Worm (Caenorhabditis elegans) whole organism, late embryonic: ENCODE data around the gene Y56A3A.16.

Experiments used
- C08G9.2 ChIP-seq: sonication (generic microtip); optimal IDR thresholded peaks from 2 replicates; lab custom pipeline; 2016; ENCODE audit warnings: mild to moderate bottlenecking, missing genetic modification characterization, moderate library complexity, missing compliant biosample characterization
- C38D4.7 ChIP-seq: fragments of 200-800 bp; sonication (Bioruptor generic); optimal IDR thresholded peaks from 2 replicates; lab custom pipeline; 2018; ENCODE audit warnings: mild to moderate bottlenecking, missing genetic modification characterization, moderate library complexity, missing compliant biosample characterization
- K02D7.2 ChIP-seq: sonication (generic microtip); optimal IDR thresholded peaks from 2 replicates; lab custom pipeline; 2017; ENCODE audit warnings: mild to moderate bottlenecking, missing genetic modification characterization, missing compliant biosample characterization
- K09A11.1 ChIP-seq: sonication (generic microtip); optimal IDR thresholded peaks from 2 replicates; lab custom pipeline; 2017; ENCODE audit warnings: antibody characterized with exemption, mild to moderate bottlenecking, missing genetic modification characterization, missing compliant biosample characterization; ENCODE audit not compliant: insufficient read depth
- T23F11.4 ChIP-seq: fragments of 200-800 bp; sonication (Bioruptor generic); optimal IDR thresholded peaks from 2 replicates; lab custom pipeline; 2018; ENCODE audit warnings: mild to moderate bottlenecking, missing genetic modification characterization, missing compliant biosample characterization
- ama-1 ChIP-seq: fragments of 150-350 bp; optimal IDR thresholded peaks from 2 replicates; lab custom pipeline; 2014
- ceh-14 ChIP-seq: sonication (generic microtip); optimal IDR thresholded peaks from 2 replicates; lab custom pipeline; 2016; ENCODE audit warnings: missing genotype, missing genetic modification characterization, missing compliant biosample characterization
- ceh-18 ChIP-seq: sonication (generic microtip); optimal IDR thresholded peaks from 2 replicates; lab custom pipeline; 2016; ENCODE audit warnings: missing genetic modification characterization, missing compliant biosample characterization
- ceh-19 ChIP-seq: fragments of 200-800 bp; sonication (Bioruptor generic); optimal IDR thresholded peaks from 2 replicates; lab custom pipeline; 2018; ENCODE audit warnings: mild to moderate bottlenecking, missing genetic modification characterization, missing compliant biosample characterization
- ceh-2 ChIP-seq: sonication (generic microtip); optimal IDR thresholded peaks from 2 replicates; lab custom pipeline; 2016; ENCODE audit warnings: missing genotype, missing genetic modification characterization, missing compliant biosample characterization
- ceh-22 ChIP-seq: sonication (generic microtip); optimal IDR thresholded peaks from 2 replicates; lab custom pipeline; 2017; ENCODE audit warnings: missing biosample characterization, missing genetic modification characterization
- ceh-24 ChIP-seq: sonication (generic microtip); optimal IDR thresholded peaks from 2 replicates; lab custom pipeline; 2016; ENCODE audit warnings: mild to moderate bottlenecking, missing genetic modification characterization, missing compliant biosample characterization
- ceh-30 ChIP-seq: fragments of 150-350 bp; optimal IDR thresholded peaks from 2 replicates; lab custom pipeline; 2014; ENCODE audit warnings: missing biosample characterization, missing genetic modification characterization
- ceh-34 ChIP-seq: sonication (generic microtip); optimal IDR thresholded peaks from 2 replicates; lab custom pipeline; 2016; ENCODE audit warnings: mild to moderate bottlenecking, missing genetic modification characterization, missing compliant biosample characterization
- ceh-45 ChIP-seq: fragments of 200-800 bp; sonication (Bioruptor generic); IDR thresholded peaks from 2 replicates; pipeline ENCODE4 v1.3.6; 2022; ENCODE audit warnings: missing genetic modification reagents, missing genetic modification characterization, missing compliant biosample characterization
- ceh-6 ChIP-seq: fragments of 200-800 bp; sonication (Bioruptor generic); optimal IDR thresholded peaks from 2 replicates; lab custom pipeline; 2018; ENCODE audit warnings: mild to moderate bottlenecking, missing genetic modification characterization, missing compliant biosample characterization
- ceh-9 ChIP-seq: sonication (generic microtip); optimal IDR thresholded peaks from 2 replicates; lab custom pipeline; 2016; ENCODE audit warnings: mild to moderate bottlenecking, missing genetic modification characterization, inconsistent platforms, missing compliant biosample characterization
- che-1 ChIP-seq: sonication (generic microtip); optimal IDR thresholded peaks from 2 replicates; lab custom pipeline; 2016; ENCODE audit warnings: mild to moderate bottlenecking, missing genetic modification characterization, missing compliant biosample characterization
- dve-1 ChIP-seq: sonication (generic microtip); optimal IDR thresholded peaks from 2 replicates; lab custom pipeline; 2017; ENCODE audit warnings: antibody characterized with exemption, mild to moderate bottlenecking, missing genetic modification characterization, missing compliant biosample characterization
- ets-4 ChIP-seq: sonication (generic microtip); optimal IDR thresholded peaks from 2 replicates; lab custom pipeline; 2016; ENCODE audit warnings: missing genetic modification characterization, missing compliant biosample characterization
- fax-1 ChIP-seq: sonication (generic microtip); optimal IDR thresholded peaks from 2 replicates; lab custom pipeline; 2016; ENCODE audit warnings: missing genotype, missing genetic modification characterization, missing compliant biosample characterization
- gmeb-2 ChIP-seq: sonication (generic microtip); optimal IDR thresholded peaks from 2 replicates; lab custom pipeline; 2016; ENCODE audit warnings: missing genetic modification characterization, inconsistent platforms, missing compliant biosample characterization
- hlh-13 ChIP-seq: fragments of 200-800 bp; sonication (Bioruptor generic); optimal IDR thresholded peaks from 2 replicates; lab custom pipeline; 2018; ENCODE audit warnings: mild to moderate bottlenecking, missing genetic modification characterization, missing compliant biosample characterization
- lim-6 ChIP-seq: sonication (generic microtip); optimal IDR thresholded peaks from 2 replicates; lab custom pipeline; 2016; ENCODE audit warnings: missing genetic modification characterization, missing compliant biosample characterization
- mec-3 ChIP-seq: sonication (generic microtip); optimal IDR thresholded peaks from 2 replicates; lab custom pipeline; 2016; ENCODE audit warnings: borderline replicate concordance, missing genetic modification characterization, missing compliant biosample characterization
- nfya-1 ChIP-seq: sonication (generic microtip); optimal IDR thresholded peaks from 2 replicates; lab custom pipeline; 2017; ENCODE audit warnings: missing genetic modification characterization, mild to moderate bottlenecking, missing compliant biosample characterization, antibody characterized with exemption, moderate library complexity
- nhr-11 ChIP-seq: fragments of 150-350 bp; optimal IDR thresholded peaks from 2 replicates; lab custom pipeline; 2014; ENCODE audit warnings: missing biosample characterization, missing genetic modification characterization
- nhr-232 ChIP-seq: sonication (generic microtip); optimal IDR thresholded peaks from 2 replicates; lab custom pipeline; 2016; ENCODE audit warnings: missing genetic modification characterization, missing compliant biosample characterization
- npax-4 ChIP-seq: sonication (generic microtip); optimal IDR thresholded peaks from 2 replicates; lab custom pipeline; 2016; ENCODE audit warnings: missing genetic modification characterization, missing compliant biosample characterization
- odd-2 ChIP-seq: sonication (generic microtip); optimal IDR thresholded peaks from 2 replicates; lab custom pipeline; 2017; ENCODE audit warnings: antibody characterized with exemption, mild to moderate bottlenecking, missing genetic modification characterization, missing compliant biosample characterization
- pat-9 ChIP-seq: fragments of 200-800 bp; sonication (Bioruptor generic); optimal IDR thresholded peaks from 2 replicates; lab custom pipeline; 2018; ENCODE audit warnings: mild to moderate bottlenecking, missing genetic modification characterization, moderate library complexity, missing compliant biosample characterization
- pha-4 ChIP-seq: fragments of 150-350 bp; optimal IDR thresholded peaks from 2 replicates; lab custom pipeline; 2018; ENCODE audit warnings: missing biosample characterization, missing genetic modification reagents, missing genetic modification characterization
- pqm-1 ChIP-seq: sonication (generic microtip); optimal IDR thresholded peaks from 2 replicates; lab custom pipeline; 2016; ENCODE audit warnings: missing genetic modification characterization, missing compliant biosample characterization
- pros-1 ChIP-seq: fragments of 150-350 bp; optimal IDR thresholded peaks from 2 replicates; lab custom pipeline; 2014; ENCODE audit warnings: missing biosample characterization, missing genetic modification reagents, missing genetic modification characterization
- sdc-2 ChIP-seq: sonication (generic microtip); optimal IDR thresholded peaks from 2 replicates; lab custom pipeline; 2016; ENCODE audit warnings: missing genotype, missing genetic modification characterization, missing compliant biosample characterization
- sox-2 ChIP-seq: fragments of 200-800 bp; sonication (Bioruptor generic); IDR thresholded peaks from 2 replicates; pipeline ENCODE4 v1.3.6; 2022; ENCODE audit warnings: missing genetic modification reagents, missing genetic modification characterization, missing compliant biosample characterization
- sox-4 ChIP-seq: sonication (generic microtip); optimal IDR thresholded peaks from 2 replicates; lab custom pipeline; 2017; ENCODE audit warnings: mild to moderate bottlenecking, missing genetic modification characterization, inconsistent platforms, missing compliant biosample characterization
- syd-9 ChIP-seq: sonication (generic microtip); optimal IDR thresholded peaks from 2 replicates; lab custom pipeline; 2016; ENCODE audit warnings: mild to moderate bottlenecking, missing genetic modification characterization, moderate library complexity, missing compliant biosample characterization
- tbx-2 ChIP-seq: sonication (generic microtip); optimal IDR thresholded peaks from 2 replicates; lab custom pipeline; 2016; ENCODE audit warnings: missing genetic modification characterization, missing compliant biosample characterization
- tbx-7 ChIP-seq: sonication (generic microtip); optimal IDR thresholded peaks from 2 replicates; lab custom pipeline; 2016; ENCODE audit warnings: missing genotype, missing genetic modification characterization, missing compliant biosample characterization
- ttx-3 ChIP-seq: sonication (generic microtip); optimal IDR thresholded peaks from 2 replicates; lab custom pipeline; 2016; ENCODE audit warnings: missing genetic modification reagents, missing genetic modification characterization, missing compliant biosample characterization
- unc-42 ChIP-seq: sonication (generic microtip); optimal IDR thresholded peaks from 2 replicates; lab custom pipeline; 2016; ENCODE audit warnings: missing genotype, missing genetic modification characterization, missing compliant biosample characterization
- unc-55 ChIP-seq: sonication (generic microtip); optimal IDR thresholded peaks from 2 replicates; lab custom pipeline; 2017; ENCODE audit warnings: missing biosample characterization, missing genetic modification reagents, missing genetic modification characterization
- zip-5 ChIP-seq: sonication (generic microtip); optimal IDR thresholded peaks from 2 replicates; lab custom pipeline; 2016; ENCODE audit warnings: missing genetic modification characterization, missing compliant biosample characterization

Gene Y56A3A.16

DNA sequence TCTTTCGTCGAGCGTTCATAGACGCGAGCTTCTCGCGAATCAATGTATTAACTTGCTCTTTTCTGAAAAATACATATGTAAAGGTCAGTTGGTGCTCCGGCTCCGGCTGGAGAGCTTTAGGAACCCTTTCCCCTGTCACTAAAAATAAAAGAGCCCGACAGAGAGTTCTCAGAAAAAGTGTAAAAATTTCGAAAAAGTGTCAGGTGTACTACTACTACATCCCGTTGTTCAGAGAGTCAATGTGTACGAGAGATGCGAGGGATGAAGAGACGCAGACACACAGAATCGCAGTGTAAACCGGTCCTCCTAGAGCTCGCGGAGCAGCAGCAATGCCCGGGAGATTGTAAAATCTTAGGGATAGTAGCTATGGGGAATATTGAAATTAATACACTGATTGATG is 28.5 kb upstream of the Y56A3A.16 start (continued):
- TF ChIP-seq che-1 (tag; lab: Kevin White, UChicago) (no peak), ceh-19 (GFP tag; lab: Kevin White, UChicago) (no peak), nhr-232 (tag; lab: Kevin White, UChicago) (no peak), ceh-45 (GFP tag; lab: Robert Waterston, UW) (no peak), nfya-1 (peak; percentile 64), tbx-2 (tag; lab: Kevin White, UChicago) (peak; percentile 34), npax-4 (no peak), ceh-22 (tag; lab: Kevin White, UChicago) (no peak), unc-55 (peak; percentile 83)
- TF ChIP-seq, all 69 proteins: peak for 9

DNA sequence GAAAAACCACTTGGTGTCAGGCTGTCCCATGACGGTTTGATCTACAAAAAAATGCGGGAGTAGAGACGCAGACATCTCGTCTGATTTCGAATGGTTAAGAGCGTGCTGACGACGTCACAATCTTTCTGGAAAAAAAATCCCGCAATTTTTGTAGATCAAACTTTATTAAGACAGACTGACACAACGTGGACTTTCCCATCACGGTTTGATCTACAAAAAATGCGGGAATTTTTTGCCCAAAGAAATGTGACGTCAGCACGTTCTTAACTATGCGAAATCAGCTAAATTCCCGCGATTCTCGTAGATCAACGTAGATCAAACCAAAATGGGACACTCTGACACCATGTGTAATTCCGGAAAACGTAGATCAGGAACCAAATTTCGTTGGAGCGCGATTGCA is 24.4 kb upstream of the Y56A3A.16 start:
- TF ChIP-seq ceh-19 (GFP tag; lab: Kevin White, UChicago) (no peak), fax-1 (tag; lab: Kevin White, UChicago) (no peak), nfya-1 (no peak), sox-4 (tag; lab: Kevin White, UChicago) (no peak), pat-9 (tag; lab: Kevin White, UChicago) (no peak), gmeb-2 (tag; lab: Kevin White, UChicago) (no peak), C38D4.7 (GFP tag; lab: Kevin White, UChicago) (no peak), K09A11.1 (no peak)

DNA sequence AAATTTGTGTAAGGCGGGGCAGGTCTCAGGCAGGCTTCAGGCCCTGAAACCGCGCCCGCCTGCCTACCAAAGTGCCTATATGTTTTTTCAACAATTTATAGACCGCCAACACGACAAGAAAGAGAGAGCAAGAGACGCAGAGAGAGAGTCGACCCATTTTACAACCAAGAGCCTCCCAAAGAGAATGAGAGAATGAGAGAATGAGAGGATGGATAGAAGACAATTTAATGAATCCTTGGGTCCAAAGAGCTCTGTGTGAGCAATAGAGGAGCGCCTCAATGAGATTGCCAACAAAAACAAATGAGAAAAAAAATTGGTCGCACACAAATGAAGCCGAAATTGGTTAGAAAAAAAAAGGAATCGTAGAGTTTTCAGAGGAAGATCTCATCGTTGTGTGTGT is 23.8 kb upstream of the Y56A3A.16 start:
- peak; percentile 59 for TF ChIP-seq unc-42 (tag; lab: Kevin White, UChicago)
- TF ChIP-seq ceh-34 (tag; lab: Kevin White, UChicago): peak; percentile 34
- TF ChIP-seq C08G9.2: no peak
- TF ChIP-seq, all 69 proteins: peak for 2

DNA sequence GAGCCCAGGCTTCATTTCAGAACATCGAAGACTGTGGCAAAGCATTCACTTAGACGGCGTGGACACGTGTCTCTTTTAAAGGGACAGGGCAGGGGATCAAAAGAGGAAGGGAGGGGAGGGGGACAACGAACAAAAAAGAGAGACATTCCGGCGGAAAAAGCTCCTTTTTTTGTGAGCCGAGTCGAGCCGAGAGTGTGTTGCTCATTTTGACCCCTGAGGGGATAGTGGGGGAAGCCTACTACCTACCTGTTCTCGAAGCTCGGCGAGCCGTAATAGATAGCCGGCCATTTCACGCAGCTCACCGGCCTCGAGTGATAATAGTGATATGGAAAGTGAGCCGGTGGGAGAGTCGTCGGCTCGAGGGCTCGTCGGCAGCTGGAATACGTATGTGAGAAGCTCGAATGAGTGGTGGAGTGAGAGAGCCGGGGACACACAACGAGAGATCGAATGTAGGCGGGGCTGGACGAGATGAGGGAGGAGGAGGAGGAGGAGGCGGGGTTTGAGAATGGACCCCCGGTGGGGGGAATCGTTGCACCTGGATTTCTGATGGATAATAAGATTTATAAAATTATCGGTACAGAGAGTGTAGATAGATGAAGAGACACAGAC is 22.7 kb upstream of the Y56A3A.16 start:
- TF ChIP-seq ama-1 (peak; percentile 76), ceh-18 (tag; lab: Kevin White, UChicago) (no peak), nfya-1 (peak; percentile 3), sox-4 (tag; lab: Kevin White, UChicago) (peak; percentile 3), K02D7.2 (peak; percentile 59), ceh-14 (tag; lab: Kevin White, UChicago) (peak; percentile 0)

DNA sequence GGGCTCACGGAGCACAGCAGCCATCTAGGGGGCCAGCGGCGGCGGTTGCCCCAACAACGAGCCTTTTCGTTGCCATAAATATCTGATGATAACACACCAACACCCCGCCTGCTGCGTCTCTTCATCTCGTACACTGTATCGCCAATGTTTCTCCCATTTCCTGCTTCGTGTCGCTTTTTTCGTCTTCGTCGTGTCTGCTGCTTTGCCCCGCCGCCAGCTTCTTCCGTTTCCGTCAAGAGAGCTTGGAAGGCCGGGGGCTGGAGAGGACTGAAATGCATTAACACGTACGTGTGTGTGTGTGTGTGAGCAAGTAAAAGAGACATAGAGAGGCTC is 21.8 kb upstream of the Y56A3A.16 start:
- TF ChIP-seq mec-3 (tag; lab: Kevin White, UChicago) (peak; percentile 36), ceh-2 (peak; percentile 0), K09A11.1 (no peak), ceh-30 (tag; lab: Kevin White, UChicago) (no peak), K02D7.2 (peak; percentile 49), sdc-2 (tag; lab: Kevin White, UChicago) (no peak), dve-1 (tag; lab: Kevin White, UChicago) (no peak), ttx-3 (tag; lab: Kevin White, UChicago) (no peak), odd-2 (tag; lab: Kevin White, UChicago) (no peak), ceh-9 (tag; lab: Kevin White, UChicago) (no peak), zip-5 (tag; lab: Kevin White, UChicago) (no peak), pha-4 (no peak), ceh-6 (GFP tag; lab: Kevin White, UChicago) (no peak), syd-9 (tag; lab: Kevin White, UChicago) (no peak), gmeb-2 (tag; lab: Kevin White, UChicago) (peak; percentile 21), ceh-18 (tag; lab: Kevin White, UChicago) (no peak), lim-6 (tag; lab: Kevin White, UChicago) (no peak), hlh-13 (no peak), ets-4 (no peak), unc-55 (no peak), pros-1 (tag; lab: Kevin White, UChicago) (no peak), ceh-14 (tag; lab: Kevin White, UChicago) (peak; percentile 51), sox-2 (GFP tag; lab: Robert Waterston, UW) (no peak), pqm-1 (tag; lab: Kevin White, UChicago) (no peak), pat-9 (tag; lab: Kevin White, UChicago) (peak; percentile 17), tbx-7 (tag; lab: Kevin White, UChicago) (no peak), T23F11.4 (GFP tag; lab: Kevin White, UChicago) (no peak), nhr-11 (tag; lab: Kevin White, UChicago) (no peak), che-1 (tag; lab: Kevin White, UChicago) (peak; percentile 41), ceh-24 (no peak), ama-1 (no peak)
